Worm (Caenorhabditis elegans): ENCODE measurements around the gene srx-44.

DNA sequence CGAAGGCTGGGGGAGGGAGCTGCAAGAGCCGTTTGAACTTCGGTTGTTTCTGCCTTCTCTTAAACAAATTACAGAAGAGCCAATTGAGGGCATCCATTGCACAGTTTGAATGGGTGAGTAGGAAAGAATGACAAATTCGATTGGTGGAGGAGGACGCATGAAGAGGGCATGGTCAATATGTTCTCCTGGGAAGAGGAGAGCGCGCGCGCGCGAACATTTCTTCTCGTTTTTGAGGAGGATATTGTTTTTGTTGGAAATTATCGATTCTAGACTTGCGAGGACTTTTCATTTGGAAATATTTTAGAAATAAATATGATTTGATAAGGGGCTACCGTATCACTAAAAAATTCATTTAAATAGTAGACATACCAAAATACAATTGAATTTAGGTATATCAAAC lies 11.4 kb downstream of the srx-44 start, which contains the start of gene T10C6.7:
- TF ChIP-seq madf-8 (GFP tag; conservative IDR thresholded peaks at IDR 0.05) (peak; percentile 69), unc-62 (GFP tag; optimal IDR thresholded peaks at IDR 0.05) (no peak), pbrm-1 (GFP tag; IDR thresholded peaks at IDR 0.05) (no peak), F10E7.11 (tag; optimal IDR thresholded peaks at IDR 0.05) (no peak), F52B5.7 (tag; optimal IDR thresholded peaks at IDR 0.05) (no peak), C06A6.2 (GFP tag; conservative IDR thresholded peaks at IDR 0.05) (no peak), attf-3 (GFP tag; conservative IDR thresholded peaks at IDR 0.05) (no peak), lsy-27 (tag; optimal IDR thresholded peaks at IDR 0.05; ENCODE audit: borderline replicate concordance, insufficient read depth) (no peak), nfya-1 (tag; optimal IDR thresholded peaks at IDR 0.05; ENCODE audit: borderline replicate concordance, insufficient read depth) (no peak), B0336.3 (GFP tag; IDR thresholded peaks at IDR 0.05) (no peak), F57C9.4 (tag; optimal IDR thresholded peaks at IDR 0.05) (no peak), sptf-2 (GFP tag; optimal IDR thresholded peaks at IDR 0.05) (no peak), efl-1 (GFP tag; optimal IDR thresholded peaks at IDR 0.05) (peak; percentile 34), him-1 (tag; optimal IDR thresholded peaks at IDR 0.05) (no peak)
